Fruit fly (Drosophila melanogaster): ENCODE results near the gene CG8034.

- no peak for TF ChIP-seq Mio (GFP tag; optimal IDR thresholded peaks at IDR 0.05)
- no peak for TF ChIP-seq Abd-B (GFP tag; optimal IDR thresholded peaks at IDR 0.05)
- no peak for TF ChIP-seq tai (GFP tag; optimal IDR thresholded peaks at IDR 0.05)
- TF ChIP-seq Vsx2 (GFP tag; optimal IDR thresholded peaks at IDR 0.05; ENCODE audit: partially characterized antibody): no peak
- no peak for TF ChIP-seq ey (GFP tag; optimal IDR thresholded peaks at IDR 0.05)
- TF ChIP-seq Dfd (GFP tag; optimal IDR thresholded peaks at IDR 0.05): no peak
- no peak for TF ChIP-seq GATAd (GFP tag; optimal IDR thresholded peaks at IDR 0.05)
- no peak for TF ChIP-seq Hnf4 (GFP tag; optimal IDR thresholded peaks at IDR 0.05)
- no peak for TF ChIP-seq br (GFP tag; optimal IDR thresholded peaks at IDR 0.05)
- TF ChIP-seq Hr83 (GFP tag; optimal IDR thresholded peaks at IDR 0.05; ENCODE audit: poor library complexity, severe bottlenecking): no peak
- TF ChIP-seq pan (optimal IDR thresholded peaks at IDR 0.05): no peak
These were observed 3.0 kb downstream of the CG8034 start for dm6 chrX:19294953-19295352.
